Fruit fly (Drosophila melanogaster) whole organism, prepupa: ENCODE data around the gene Parg.

ENCODE experiments used
- Blimp-1 ChIP-seq: fragments of 200-800 bp; sonication (Bioruptor generic); optimal IDR thresholded peaks from 3 replicates; lab custom pipeline; 2017; ENCODE audit warnings: missing biosample characterization, missing genetic modification characterization, mild to moderate bottlenecking, moderate library complexity, missing genetic modification reagents
- CG10669 ChIP-seq: fragments of 200-800 bp; sonication (Bioruptor generic); optimal IDR thresholded peaks from 3 replicates; lab custom pipeline; 2018; ENCODE audit warnings: missing biosample characterization, mild to moderate bottlenecking, missing genetic modification characterization, moderate library complexity
- CG11762 ChIP-seq: fragments of 200-800 bp; sonication (Bioruptor generic); optimal IDR thresholded peaks from 3 replicates; lab custom pipeline; 2016; ENCODE audit warnings: missing biosample characterization, missing genetic modification characterization; ENCODE audit not compliant: insufficient read depth
- CG11902 ChIP-seq: fragments of 200-800 bp; sonication (Bioruptor generic); optimal IDR thresholded peaks from 3 replicates; lab custom pipeline; 2016; ENCODE audit warnings: missing biosample characterization, missing genetic modification characterization
- CG15336 ChIP-seq: fragments of 200-800 bp; sonication (Bioruptor generic); IDR thresholded peaks from 2 replicates; pipeline ENCODE4 v1.3.6; 2022; ENCODE audit warnings: missing biosample characterization, missing genetic modification characterization
- CG1621 ChIP-seq: fragments of 200-800 bp; sonication (Bioruptor generic); optimal IDR thresholded peaks from 3 replicates; lab custom pipeline; 2018; ENCODE audit warnings: missing biosample characterization, mild to moderate bottlenecking, missing genetic modification characterization
- CG16779 ChIP-seq: fragments of 200-800 bp; sonication (Bioruptor generic); optimal IDR thresholded peaks from 3 replicates; lab custom pipeline; 2017; ENCODE audit warnings: missing biosample characterization, mild to moderate bottlenecking, missing genetic modification characterization
- CG3032 ChIP-seq: fragments of 200-800 bp; optimal IDR thresholded peaks from 2 replicates; lab custom pipeline; 2019; ENCODE audit warnings: missing biosample characterization, mild to moderate bottlenecking, missing genetic modification characterization, moderate library complexity
- CG31627 ChIP-seq: fragments of 200-800 bp; sonication (Bioruptor generic); optimal IDR thresholded peaks from 3 replicates; lab custom pipeline; 2016; ENCODE audit warnings: missing biosample characterization, missing genetic modification characterization
- CG32006 ChIP-seq: fragments of 200-800 bp; sonication (Bioruptor generic); optimal IDR thresholded peaks from 3 replicates; lab custom pipeline; 2017; ENCODE audit warnings: missing biosample characterization, mild to moderate bottlenecking, missing genetic modification characterization
- CG3919 ChIP-seq: fragments of 200-800 bp; sonication (Bioruptor generic); optimal IDR thresholded peaks from 3 replicates; lab custom pipeline; 2016; ENCODE audit warnings: missing biosample characterization, missing genetic modification characterization
- CG6163 ChIP-seq: fragments of 200-800 bp; sonication (Bioruptor generic); IDR thresholded peaks from 3 replicates; pipeline ENCODE4 v1.3.6; 2022; ENCODE audit warnings: missing biosample characterization, missing genetic modification characterization
- CG6276 ChIP-seq: fragments of 200-800 bp; sonication (Bioruptor generic); optimal IDR thresholded peaks from 2 replicates; lab custom pipeline; 2017; ENCODE audit warnings: missing biosample characterization, mild to moderate bottlenecking, missing genetic modification characterization
- CG6792 ChIP-seq: fragments of 200-800 bp; sonication (Bioruptor generic); optimal IDR thresholded peaks from 3 replicates; lab custom pipeline; 2016; ENCODE audit warnings: missing biosample characterization, missing genetic modification characterization
- CG6808 ChIP-seq: fragments of 200-800 bp; sonication (Bioruptor generic); optimal IDR thresholded peaks from 3 replicates; lab custom pipeline; 2017; ENCODE audit warnings: missing biosample characterization, missing genetic modification characterization, mild to moderate bottlenecking, moderate library complexity, missing genetic modification reagents
- CG7368 ChIP-seq: fragments of 200-800 bp; sonication (Bioruptor generic); optimal IDR thresholded peaks from 3 replicates; lab custom pipeline; 2016; ENCODE audit warnings: missing biosample characterization, missing genetic modification characterization
- CG8119 ChIP-seq: fragments of 200-800 bp; sonication (Bioruptor generic); IDR thresholded peaks from 3 replicates; pipeline ENCODE4 v1.3.6; 2022; ENCODE audit warnings: missing biosample characterization, missing genetic modification characterization
- CG8319 ChIP-seq: fragments of 200-800 bp; sonication (Bioruptor generic); optimal IDR thresholded peaks from 3 replicates; lab custom pipeline; 2016; ENCODE audit warnings: missing biosample characterization, missing genetic modification characterization
- Eip75B ChIP-seq: fragments of 200-800 bp; sonication (Bioruptor generic); optimal IDR thresholded peaks from 3 replicates; lab custom pipeline; 2016; ENCODE audit warnings: missing biosample characterization, missing genetic modification characterization
- Eip78C ChIP-seq: fragments of 200-800 bp; sonication (Bioruptor generic); peaks from one replicate; lab custom pipeline; 2016; ENCODE audit warnings: missing biosample characterization, missing genetic modification characterization
- Ets21C ChIP-seq: fragments of 200-800 bp; sonication (Bioruptor generic); optimal IDR thresholded peaks from 3 replicates; lab custom pipeline; 2016; ENCODE audit warnings: missing biosample characterization, missing genetic modification characterization
- Ets96B ChIP-seq: fragments of 200-800 bp; optimal IDR thresholded peaks from 2 replicates; lab custom pipeline; 2019; ENCODE audit warnings: missing biosample characterization, mild to moderate bottlenecking, missing genetic modification characterization, moderate library complexity
- Hr38 ChIP-seq: sonication (Bioruptor generic); optimal IDR thresholded peaks from 2 replicates; lab custom pipeline; 2016; ENCODE audit warnings: missing biosample characterization, missing genetic modification characterization
- Lpt ChIP-seq: fragments of 200-800 bp; sonication (Bioruptor generic); optimal IDR thresholded peaks from 3 replicates; lab custom pipeline; 2016; ENCODE audit warnings: missing biosample characterization, missing genetic modification characterization
- Met ChIP-seq: fragments of 200-800 bp; sonication (Bioruptor generic); optimal IDR thresholded peaks from 3 replicates; lab custom pipeline; 2016; ENCODE audit warnings: missing biosample characterization, missing genetic modification characterization
- Sox102F ChIP-seq: fragments of 200-800 bp; sonication (Bioruptor generic); optimal IDR thresholded peaks from 2 replicates; lab custom pipeline; 2016; ENCODE audit warnings: missing biosample characterization, mild to moderate bottlenecking, missing genetic modification characterization
- Sox14 ChIP-seq: fragments of 200-800 bp; sonication (Bioruptor generic); optimal IDR thresholded peaks from 3 replicates; lab custom pipeline; 2016; ENCODE audit warnings: missing biosample characterization, missing genetic modification characterization
- Sox15 ChIP-seq: fragments of 200-800 bp; sonication (Bioruptor generic); optimal IDR thresholded peaks from 3 replicates; lab custom pipeline; 2016; ENCODE audit warnings: missing biosample characterization, missing genetic modification characterization
- achi ChIP-seq: fragments of 200-800 bp; sonication (Bioruptor generic); optimal IDR thresholded peaks from 3 replicates; lab custom pipeline; 2016; ENCODE audit warnings: missing biosample characterization, missing genetic modification characterization
- acj6 ChIP-seq: fragments of 200-800 bp; sonication (Bioruptor generic); optimal IDR thresholded peaks from 3 replicates; lab custom pipeline; 2016; ENCODE audit warnings: missing biosample characterization, missing genetic modification characterization
- cyc ChIP-seq: fragments of 200-800 bp; sonication (Bioruptor generic); optimal IDR thresholded peaks from 3 replicates; lab custom pipeline; 2016; ENCODE audit warnings: missing biosample characterization, missing genetic modification characterization
- dac ChIP-seq: fragments of 200-800 bp; sonication (Bioruptor generic); optimal IDR thresholded peaks from 2 replicates; lab custom pipeline; 2017; ENCODE audit warnings: missing biosample characterization, mild to moderate bottlenecking, missing genetic modification characterization
- dsx ChIP-seq: fragments of 200-800 bp; optimal IDR thresholded peaks from 3 replicates; lab custom pipeline; 2019; ENCODE audit warnings: missing biosample characterization, mild to moderate bottlenecking, missing genetic modification characterization, moderate library complexity; ENCODE audit not compliant: poor library complexity, severe bottlenecking
- eg ChIP-seq: fragments of 200-800 bp; sonication (Bioruptor generic); IDR thresholded peaks from 3 replicates; pipeline ENCODE4 v1.3.6; 2022; ENCODE audit warnings: missing biosample characterization, missing genetic modification characterization
- esn ChIP-seq: fragments of 200-800 bp; sonication (Bioruptor generic); optimal IDR thresholded peaks from 2 replicates; lab custom pipeline; 2016; ENCODE audit warnings: missing biosample characterization, mild to moderate bottlenecking, missing genetic modification characterization, moderate library complexity
- fd59A ChIP-seq: fragments of 200-800 bp; sonication (Bioruptor generic); optimal IDR thresholded peaks from 2 replicates; lab custom pipeline; 2017; ENCODE audit warnings: missing biosample characterization, mild to moderate bottlenecking, missing genetic modification characterization, missing genetic modification reagents
- fd85E ChIP-seq: fragments of 200-800 bp; sonication (Bioruptor generic); optimal IDR thresholded peaks from 3 replicates; lab custom pipeline; 2016; ENCODE audit warnings: missing biosample characterization, missing genetic modification characterization
- fkh ChIP-seq: fragments of 200-800 bp; sonication (Bioruptor generic); optimal IDR thresholded peaks from 3 replicates; lab custom pipeline; 2017; ENCODE audit warnings: missing biosample characterization, mild to moderate bottlenecking, missing genetic modification characterization, moderate library complexity
- lz ChIP-seq: fragments of 200-800 bp; sonication (Bioruptor generic); optimal IDR thresholded peaks from 3 replicates; lab custom pipeline; 2016; ENCODE audit warnings: missing biosample characterization, missing genetic modification characterization
- pdm3 ChIP-seq: fragments of 200-800 bp; sonication (Bioruptor generic); optimal IDR thresholded peaks from 3 replicates; lab custom pipeline; 2016; ENCODE audit warnings: missing biosample characterization, missing genetic modification characterization
- salr ChIP-seq, 2 experiments: fragments of 200-800 bp; sonication (Bioruptor generic); optimal IDR thresholded peaks; 3 replicates each; lab custom pipeline; 2016 to 2018; ENCODE audit warnings: missing biosample characterization in 2 of 2, missing genetic modification characterization in 2 of 2, mild to moderate bottlenecking in 1 of 2
- spab ChIP-seq: fragments of 200-800 bp; sonication (Bioruptor generic); optimal IDR thresholded peaks from 2 replicates; lab custom pipeline; 2017; ENCODE audit warnings: missing biosample characterization, mild to moderate bottlenecking, missing genetic modification characterization, missing genetic modification reagents
- svp ChIP-seq: fragments of 200-800 bp; sonication (Bioruptor generic); peaks from one replicate; lab custom pipeline; 2016; ENCODE audit warnings: missing biosample characterization, missing genetic modification characterization
- topi ChIP-seq: fragments of 200-800 bp; sonication (Bioruptor generic); optimal IDR thresholded peaks from 3 replicates; lab custom pipeline; 2016; ENCODE audit warnings: missing biosample characterization, missing genetic modification characterization
- vri ChIP-seq: fragments of 200-800 bp; sonication (Bioruptor generic); optimal IDR thresholded peaks from 3 replicates; lab custom pipeline; 2016; ENCODE audit warnings: missing biosample characterization, mild to moderate bottlenecking, missing genetic modification characterization

The Parg gene

dm6 chrX:3679921-3680702 is 8.8 kb upstream of the Parg start (continued):
- peak; percentile 18 for TF ChIP-seq cyc (GFP tag; lab: Kevin White, UChicago)
- peak; percentile 48 for TF ChIP-seq Eip75B
- peak; percentile 39 for TF ChIP-seq CG3032 (tag; lab: Kevin White, UChicago)
- peak; percentile 75 for TF ChIP-seq Lpt (GFP tag; lab: Kevin White, UChicago)
- TF ChIP-seq acj6 (GFP tag; lab: Kevin White, UChicago) = no peak
- TF ChIP-seq Sox102F (GFP tag; lab: Kevin White, UChicago) = peak; percentile 61
- TF ChIP-seq Eip78C (GFP tag; lab: Kevin White, UChicago) = peak; percentile 89
- TF ChIP-seq CG6808 = peak; percentile 90
- peak; percentile 59 for TF ChIP-seq lz (GFP tag; lab: Kevin White, UChicago)
- TF ChIP-seq dac (GFP tag; lab: Kevin White, UChicago) = no peak
- no peak for TF ChIP-seq CG8319 (GFP tag; lab: Kevin White, UChicago)
- peak; percentile 60 for TF ChIP-seq CG11762 (GFP tag; lab: Kevin White, UChicago)
- peak; percentile 49 for TF ChIP-seq Ets21C (GFP tag; lab: Kevin White, UChicago)
- TF ChIP-seq CG1621 (tag; lab: Kevin White, UChicago) = peak; percentile 36
- peak; percentile 99 for TF ChIP-seq svp (GFP tag; lab: Kevin White, UChicago)
- TF ChIP-seq Sox15 = peak; percentile 17
- peak; percentile 91 for TF ChIP-seq eg (GFP tag; lab: Robert Waterston, UW)
- peak; percentile 91 for TF ChIP-seq CG6276 (GFP tag; lab: Kevin White, UChicago)
- no peak for TF ChIP-seq fd59A (GFP tag; lab: Kevin White, UChicago)
- TF ChIP-seq achi (GFP tag; lab: Kevin White, UChicago) = peak; percentile 28
- peak; percentile 24 for TF ChIP-seq pdm3
- TF ChIP-seq Met (GFP tag; lab: Kevin White, UChicago) = peak; percentile 37
- peak in 1 of 2 experiments; percentile 71 for TF ChIP-seq salr (GFP tag; optimal IDR thresholded peaks at IDR 0.05; lab: Kevin White, UChicago)
- TF ChIP-seq CG7368 = peak; percentile 42
- TF ChIP-seq CG10669 (GFP tag; lab: Kevin White, UChicago) = peak; percentile 32
- peak; percentile 76 for TF ChIP-seq vri (GFP tag; lab: Kevin White, UChicago)
- peak; percentile 54 for TF ChIP-seq CG32006 (GFP tag; lab: Kevin White, UChicago)
- peak; percentile 50 for TF ChIP-seq esn (GFP tag; lab: Kevin White, UChicago)
- TF ChIP-seq Ets96B (tag; lab: Kevin White, UChicago) = peak; percentile 26
- TF ChIP-seq CG11902 (GFP tag; lab: Kevin White, UChicago) = peak; percentile 17
- peak; percentile 88 for TF ChIP-seq CG16779 (tag; lab: Kevin White, UChicago)
- TF ChIP-seq CG8119 (GFP tag; lab: Robert Waterston, UW) = peak; percentile 88
- TF ChIP-seq Sox14 (GFP tag; lab: Kevin White, UChicago) = peak; percentile 57
- TF ChIP-seq fkh = no peak
- TF ChIP-seq CG6792 (GFP tag; lab: Kevin White, UChicago) = no peak

- TF ChIP-seq CG10669 (GFP tag; lab: Kevin White, UChicago) (peak; percentile 85), fd85E (GFP tag; lab: Kevin White, UChicago) (no peak), Blimp-1 (GFP tag; lab: Kevin White, UChicago) (peak; percentile 87), fd59A (GFP tag; lab: Kevin White, UChicago) (peak; percentile 80), Ets96B (tag; lab: Kevin White, UChicago) (peak; percentile 90), eg (GFP tag; lab: Robert Waterston, UW) (peak; percentile 57; the same call in 1 of the 3 replicates), esn (GFP tag; lab: Kevin White, UChicago) (peak; percentile 85), Eip78C (GFP tag; lab: Kevin White, UChicago) (peak; percentile 91), CG3919 (GFP tag; lab: Kevin White, UChicago) (peak; percentile 74), CG31627 (GFP tag; lab: Kevin White, UChicago) (peak; percentile 69), topi (GFP tag; lab: Kevin White, UChicago) (peak; percentile 78), lz (GFP tag; lab: Kevin White, UChicago) (peak; percentile 80), CG15336 (GFP tag; lab: Robert Waterston, UW) (peak; percentile 87), spab (peak; percentile 91), CG6808 (peak; percentile 87), Lpt (GFP tag; lab: Kevin White, UChicago) (peak; percentile 67), Hr38 (no peak), CG6163 (GFP tag; lab: Robert Waterston, UW) (peak; percentile 67), CG8119 (GFP tag; lab: Robert Waterston, UW) (peak; percentile 90; the same call in 2 of the 3 replicates), vri (GFP tag; lab: Kevin White, UChicago) (peak; percentile 57), Eip75B (peak; percentile 64), dsx (GFP tag; lab: Kevin White, UChicago) (peak; percentile 84), CG3032 (tag; lab: Kevin White, UChicago) (peak; percentile 92), CG6276 (GFP tag; lab: Kevin White, UChicago) (peak; percentile 93), fkh (peak; percentile 51), Met (GFP tag; lab: Kevin White, UChicago) (peak; percentile 75), acj6 (GFP tag; lab: Kevin White, UChicago) (peak; percentile 85)
Measured at dm6 chrX:3677847-3678411, 6.6 kb upstream of the Parg start.
